Worm (Caenorhabditis elegans): ENCODE data around the gene nspg-5.

nspg-5 gene

ce11 chrX:2996318-2996717 lies 14.5 kb downstream of the nspg-5 start:
- TF ChIP-seq ceh-16 (tag; optimal IDR thresholded peaks at IDR 0.05) (no peak), daf-12 (tag; optimal IDR thresholded peaks at IDR 0.05) (no peak), nhr-23 (tag; optimal IDR thresholded peaks at IDR 0.05) (no peak), pqm-1 (tag; optimal IDR thresholded peaks at IDR 0.05) (no peak), elt-3 (tag; optimal IDR thresholded peaks at IDR 0.05) (no peak), sea-2 (GFP tag; optimal IDR thresholded peaks at IDR 0.05) (no peak), ceh-28 (tag; optimal IDR thresholded peaks at IDR 0.05) (peak; percentile 84), nhr-76 (tag; optimal IDR thresholded peaks at IDR 0.05) (no peak), nhr-43 (tag; optimal IDR thresholded peaks at IDR 0.05; ENCODE audit: poor library complexity, severe bottlenecking) (peak; percentile 49)

ce11 chrX:2996976-2997399 lies 15.2 kb downstream of the nspg-5 start:
- TF ChIP-seq eor-1 (tag; optimal IDR thresholded peaks at IDR 0.05), result peak in 1 of 2 experiments; percentile 88
- peak; percentile 94 for TF ChIP-seq nhr-25 (tag; optimal IDR thresholded peaks at IDR 0.05)
- TF ChIP-seq ceh-82 (tag; optimal IDR thresholded peaks at IDR 0.05), result peak; percentile 100
- peak; percentile 78 for TF ChIP-seq ceh-16 (tag; optimal IDR thresholded peaks at IDR 0.05)
- TF ChIP-seq lsy-12 (tag; optimal IDR thresholded peaks at IDR 0.05), result peak; percentile 97
- peak; percentile 86 to 98 (median 93) for TF ChIP-seq elt-3 (tag; optimal IDR thresholded peaks at IDR 0.05)
- peak; percentile 89 for TF ChIP-seq daf-12 (tag; optimal IDR thresholded peaks at IDR 0.05)
- TF ChIP-seq hmg-11 (tag; optimal IDR thresholded peaks at IDR 0.05), result peak; percentile 93
- TF ChIP-seq aly-2 (tag; optimal IDR thresholded peaks at IDR 0.05), result peak; percentile 100
- TF ChIP-seq unc-62 (GFP tag; optimal IDR thresholded peaks at IDR 0.05), result peak; percentile 97
- TF ChIP-seq ztf-4 (tag; optimal IDR thresholded peaks at IDR 0.05), result peak; percentile 90
- peak; percentile 100 for TF ChIP-seq jun-1 (tag; optimal IDR thresholded peaks at IDR 0.05)
- TF ChIP-seq lin-15B (tag; optimal IDR thresholded peaks at IDR 0.05), result peak; percentile 51
- TF ChIP-seq sea-2 (GFP tag; optimal IDR thresholded peaks at IDR 0.05), result no peak
- TF ChIP-seq ztf-11 (tag; optimal IDR thresholded peaks at IDR 0.05), result peak; percentile 67
- TF ChIP-seq unc-39 (tag; optimal IDR thresholded peaks at IDR 0.05), result no peak
- peak; percentile 100 for TF ChIP-seq nhr-23 (tag; optimal IDR thresholded peaks at IDR 0.05)
- peak; percentile 76 for TF ChIP-seq ZK546.5 (tag; optimal IDR thresholded peaks at IDR 0.05)
- no peak for TF ChIP-seq ceh-9 (tag; optimal IDR thresholded peaks at IDR 0.05)
- no peak for TF ChIP-seq ama-1 (optimal IDR thresholded peaks at IDR 0.05)
- TF ChIP-seq nhr-76 (tag; optimal IDR thresholded peaks at IDR 0.05), result peak; percentile 72
- peak; percentile 51 for TF ChIP-seq nhr-12 (tag; optimal IDR thresholded peaks at IDR 0.05)
- TF ChIP-seq zag-1 (tag; optimal IDR thresholded peaks at IDR 0.05), result peak; percentile 95
- TF ChIP-seq nhr-43 (tag; optimal IDR thresholded peaks at IDR 0.05; ENCODE audit: poor library complexity, severe bottlenecking), result peak; percentile 99
- peak; percentile 94 for TF ChIP-seq fkh-2 (tag; optimal IDR thresholded peaks at IDR 0.05)
- TF ChIP-seq nhr-77 (tag; optimal IDR thresholded peaks at IDR 0.05), result peak; percentile 99
- TF ChIP-seq pha-4 (tag; optimal IDR thresholded peaks at IDR 0.05), result peak; percentile 99
- peak; percentile 97 for TF ChIP-seq nfya-1 (tag; optimal IDR thresholded peaks at IDR 0.05; ENCODE audit: insufficient read depth)
- TF ChIP-seq mml-1 (tag; optimal IDR thresholded peaks at IDR 0.05), result no peak
- peak; percentile 97 for TF ChIP-seq nhr-28 (tag; optimal IDR thresholded peaks at IDR 0.05)
- TF ChIP-seq lin-39 (tag; optimal IDR thresholded peaks at IDR 0.05), result peak; percentile 91
- TF ChIP-seq nhr-67 (tag; optimal IDR thresholded peaks at IDR 0.05), result peak; percentile 75
- TF ChIP-seq mdl-1 (tag; optimal IDR thresholded peaks at IDR 0.05), result peak; percentile 88
- peak; percentile 83 for TF ChIP-seq elt-2 (tag; optimal IDR thresholded peaks at IDR 0.05)
- TF ChIP-seq fos-1 (tag; optimal IDR thresholded peaks at IDR 0.05), result peak; percentile 95
- peak; percentile 99 for TF ChIP-seq tbx-2 (tag; optimal IDR thresholded peaks at IDR 0.05)
- peak; percentile 99 for TF ChIP-seq skn-1 (tag; optimal IDR thresholded peaks at IDR 0.05)
- peak; percentile 93 for TF ChIP-seq egl-27 (tag; optimal IDR thresholded peaks at IDR 0.05)
- peak; percentile 80 for TF ChIP-seq nhr-237 (tag; optimal IDR thresholded peaks at IDR 0.05)
- peak; percentile 97 for TF ChIP-seq nhr-11 (tag; optimal IDR thresholded peaks at IDR 0.05)
- peak; percentile 94 for TF ChIP-seq R02D3.7 (tag; optimal IDR thresholded peaks at IDR 0.05)
- peak; percentile 95 for TF ChIP-seq snpc-4 (tag; optimal IDR thresholded peaks at IDR 0.05)
- peak; percentile 94 for TF ChIP-seq pqm-1 (tag; optimal IDR thresholded peaks at IDR 0.05)
- peak; percentile 100 for TF ChIP-seq fkh-10 (GFP tag; optimal IDR thresholded peaks at IDR 0.05)
- peak; percentile 99 for TF ChIP-seq egl-5 (tag; optimal IDR thresholded peaks at IDR 0.05)
- TF ChIP-seq ceh-28 (tag; optimal IDR thresholded peaks at IDR 0.05), result peak; percentile 99
- peak; percentile 86 for TF ChIP-seq elt-1 (tag; optimal IDR thresholded peaks at IDR 0.05)
